Worm (Caenorhabditis elegans) whole organism, L4/young adult: ENCODE data around the gene Y41E3.18.

Experiments used
- W03F9.2 ChIP-seq: fragments of 150-350 bp; optimal IDR thresholded peaks from 2 replicates; lab custom pipeline; 2014; ENCODE audit warnings: missing biosample characterization, missing genetic modification characterization
- dao-5 ChIP-seq: sonication (generic microtip); optimal IDR thresholded peaks from 2 replicates; lab custom pipeline; 2016; ENCODE audit warnings: missing genotype, missing genetic modification characterization, moderate library complexity, missing compliant biosample characterization
- him-1 ChIP-seq: sonication (generic microtip); optimal IDR thresholded peaks from 2 replicates; lab custom pipeline; 2016; ENCODE audit warnings: missing genotype, missing genetic modification reagents, missing genetic modification characterization, missing compliant biosample characterization

- TF ChIP-seq him-1: no peak
- TF ChIP-seq W03F9.2 (tag; lab: Kevin White, UChicago): no peak
- no peak for TF ChIP-seq dao-5 (tag; lab: Kevin White, UChicago)
Measured at ce11 chrIV:15041124-15041523, 24.4 kb downstream of the Y41E3.18 start.
